Worm (Caenorhabditis elegans) whole organism, L3 larva: ENCODE results near the gene lgc-24.

Experiments
- ama-1 ChIP-seq: fragments of 150-350 bp; optimal IDR thresholded peaks from 2 replicates; lab custom pipeline; 2018
- ztf-11 ChIP-seq: fragments of 150-350 bp; optimal IDR thresholded peaks from 2 replicates; lab custom pipeline; 2014; ENCODE audit warnings: missing biosample characterization, missing genetic modification characterization

- no peak for TF ChIP-seq ztf-11 (tag; lab: Kevin White, UChicago)
- TF ChIP-seq ama-1 (lab: Kevin White, UChicago), result no peak
Measured at ce11 chrX:12073764-12074163, 5.4 kb downstream of the lgc-24 start, which contains the start of gene tmem-145.
